Worm (Caenorhabditis elegans): ENCODE data around the gene nhr-101.

Gene nhr-101

ce11 chrV:11521448-11521847, 48.8 kb upstream of the nhr-101 start, which contains the start of gene pafo-1 (continued):
- TF ChIP-seq C06A6.2 (GFP tag; conservative IDR thresholded peaks at IDR 0.05) (peak; percentile 78), ztf-3 (GFP tag; optimal IDR thresholded peaks at IDR 0.05) (no peak), somi-1 (GFP tag; optimal IDR thresholded peaks at IDR 0.05) (peak; percentile 23), fkh-3 (tag; optimal IDR thresholded peaks at IDR 0.05) (no peak), aptf-3 (GFP tag; IDR thresholded peaks at IDR 0.05) (no peak), sptf-2 (GFP tag; optimal IDR thresholded peaks at IDR 0.05) (no peak), madf-10 (tag; optimal IDR thresholded peaks at IDR 0.05) (no peak), snpc-4 (GFP tag; optimal IDR thresholded peaks at IDR 0.05) (peak; percentile 41), snpc-4 (tag; optimal IDR thresholded peaks at IDR 0.05) (peak; percentile 40 to 85 (median 67)), lag-1 (GFP tag; IDR thresholded peaks at IDR 0.05) (no peak), pha-4 (tag; optimal IDR thresholded peaks at IDR 0.05) (peak; percentile 16), die-1 (tag; optimal IDR thresholded peaks at IDR 0.05) (no peak), mel-28 (tag; optimal IDR thresholded peaks at IDR 0.05; ENCODE audit: borderline replicate concordance) (no peak), F22D6.2 (tag; optimal IDR thresholded peaks at IDR 0.05) (peak; percentile 45), dpl-1 (GFP tag; optimal IDR thresholded peaks at IDR 0.05) (peak; percentile 95), bed-1 (GFP tag; IDR thresholded peaks at IDR 0.05) (no peak), F23B12.7 (tag; optimal IDR thresholded peaks at IDR 0.05; ENCODE audit: insufficient read depth) (peak; percentile 30), bed-2 (GFP tag; IDR thresholded peaks at IDR 0.05) (no peak), ceh-100 (GFP tag; IDR thresholded peaks at IDR 0.05) (peak; percentile 84), him-1 (tag; optimal IDR thresholded peaks at IDR 0.05) (peak; percentile 56), mcd-1 (GFP tag; IDR thresholded peaks at IDR 0.05) (peak; percentile 91), let-526 (GFP tag; IDR thresholded peaks at IDR 0.05) (peak; percentile 64; the same call in 1 of the 2 replicates), B0261.1 (tag; optimal IDR thresholded peaks at IDR 0.05) (peak; percentile 14), hrde-1 (tag; optimal IDR thresholded peaks at IDR 0.05; ENCODE audit: borderline replicate concordance) (peak; percentile 57), mes-4 (tag; optimal IDR thresholded peaks at IDR 0.05) (no peak), F57C9.4 (tag; optimal IDR thresholded peaks at IDR 0.05) (no peak), tbx-9 (tag; optimal IDR thresholded peaks at IDR 0.05; ENCODE audit: borderline replicate concordance) (no peak), ZK185.1 (tag; optimal IDR thresholded peaks at IDR 0.05; ENCODE audit: poor library complexity, severe bottlenecking) (peak; percentile 88), rcor-1 (GFP tag; IDR thresholded peaks at IDR 0.05) (peak; percentile 88), nfya-2 (GFP tag; IDR thresholded peaks at IDR 0.05) (no peak), hlh-26 (GFP tag; conservative IDR thresholded peaks at IDR 0.05) (no peak), ama-1 (optimal IDR thresholded peaks at IDR 0.05) (no peak), ama-1 (GFP tag; optimal IDR thresholded peaks at IDR 0.05) (no peak), ekl-4 (GFP tag; IDR thresholded peaks at IDR 0.05) (peak; percentile 78), gei-17 (GFP tag; optimal IDR thresholded peaks at IDR 0.05) (no peak)

DNA sequence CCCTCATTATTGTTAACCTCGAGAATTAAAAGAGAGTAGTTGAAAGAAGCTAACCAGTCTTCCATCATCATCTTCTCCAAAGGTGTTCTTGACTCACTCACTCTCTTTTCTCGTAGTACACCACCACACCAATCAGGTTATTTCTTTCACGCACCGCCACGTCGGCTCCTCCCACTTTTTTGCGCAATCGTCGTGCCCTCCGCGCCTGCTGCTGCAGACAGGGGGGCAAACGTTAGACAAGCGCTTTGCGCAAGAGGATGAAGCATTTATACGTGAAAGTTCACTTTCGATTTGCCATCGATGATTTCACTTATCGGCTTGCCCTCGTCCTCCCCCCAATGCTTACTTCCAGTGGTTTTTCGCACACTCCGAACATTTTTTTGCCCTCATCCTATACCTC, 44.9 kb upstream of the nhr-101 start:
- TF ChIP-seq zfh-2 (GFP tag; conservative IDR thresholded peaks at IDR 0.05) (peak; percentile 69), nhr-120 (GFP tag; IDR thresholded peaks at IDR 0.05) (no peak), madf-10 (tag; optimal IDR thresholded peaks at IDR 0.05) (no peak)

DNA sequence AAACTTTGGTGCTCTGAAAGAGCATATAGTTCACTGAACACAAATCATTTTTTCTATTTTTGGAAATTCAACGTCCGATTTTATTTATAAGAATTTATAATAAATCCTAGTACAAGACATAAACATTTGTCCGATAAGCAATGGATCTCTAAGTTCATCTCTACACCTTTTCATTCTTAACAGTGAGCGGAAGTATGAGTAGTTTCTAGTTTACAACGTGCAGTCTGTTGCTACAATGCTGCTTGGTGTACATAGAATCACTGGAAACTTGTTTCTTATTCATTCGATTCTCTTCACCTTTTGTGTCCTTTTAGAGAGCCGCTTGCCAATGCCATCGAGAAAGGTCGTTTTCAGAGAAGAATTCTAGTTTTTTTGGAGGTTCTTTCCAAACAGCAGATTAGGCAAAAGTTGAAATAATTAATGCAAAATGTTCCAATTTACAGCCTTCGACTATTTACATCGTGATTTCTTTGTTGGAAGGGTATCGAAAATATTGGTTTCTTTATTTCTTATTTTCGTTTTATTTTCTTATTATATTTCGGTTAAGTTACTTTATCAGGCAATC, 43.3 kb upstream of the nhr-101 start:
- TF ChIP-seq lin-35 (GFP tag; optimal IDR thresholded peaks at IDR 0.05) (no peak), F57C9.4 (tag; optimal IDR thresholded peaks at IDR 0.05) (no peak), madf-10 (tag; optimal IDR thresholded peaks at IDR 0.05) (no peak), Y53G8AR.9 (GFP tag; conservative IDR thresholded peaks at IDR 0.05) (no peak), lag-1 (GFP tag; IDR thresholded peaks at IDR 0.05) (no peak), lin-40 (tag; optimal IDR thresholded peaks at IDR 0.05) (no peak), egl-44 (GFP tag; IDR thresholded peaks at IDR 0.05) (no peak), nhr-179 (tag; optimal IDR thresholded peaks at IDR 0.05) (no peak), dox-1 (GFP tag; IDR thresholded peaks at IDR 0.05) (no peak)

Measured in whole organism, young adult.